Worm (Caenorhabditis elegans): ENCODE results near the gene fbxl-4.

fbxl-4 gene

DNA sequence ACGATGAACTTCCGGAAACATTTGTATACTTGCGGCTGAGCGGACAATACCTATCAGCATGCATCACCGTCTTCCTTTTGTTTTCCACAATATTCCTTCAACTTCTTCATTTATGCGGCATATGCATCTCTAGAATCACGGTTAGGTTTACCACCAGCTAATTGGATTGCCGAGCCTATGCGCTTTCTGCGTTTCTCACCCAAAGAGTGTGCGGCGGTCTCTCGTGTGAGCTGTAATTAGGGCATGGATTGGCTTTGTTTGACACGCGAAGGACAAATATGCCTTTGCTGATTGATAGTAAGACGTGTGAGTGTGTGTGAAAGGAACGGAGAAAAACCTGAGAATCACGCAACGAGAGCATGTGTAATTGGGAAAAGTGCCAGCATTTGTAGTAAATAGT, 24.9 kb downstream of the fbxl-4 start:
- TF ChIP-seq ama-1 (optimal IDR thresholded peaks at IDR 0.05), result no peak
- TF ChIP-seq flt-1 (GFP tag; IDR thresholded peaks at IDR 0.05), result no peak
- TF ChIP-seq aly-1 (tag; optimal IDR thresholded peaks at IDR 0.05), result no peak
- TF ChIP-seq ceh-36 (tag; optimal IDR thresholded peaks at IDR 0.05), result no peak
- TF ChIP-seq tbx-37 (GFP tag; conservative IDR thresholded peaks at IDR 0.05), result no peak
- TF ChIP-seq hmbx-1 (tag; optimal IDR thresholded peaks at IDR 0.05), result no peak
- no peak for TF ChIP-seq tbx-11 (GFP tag; IDR thresholded peaks at IDR 0.05)
- no peak for TF ChIP-seq B0310.2 (tag; optimal IDR thresholded peaks at IDR 0.05)

DNA sequence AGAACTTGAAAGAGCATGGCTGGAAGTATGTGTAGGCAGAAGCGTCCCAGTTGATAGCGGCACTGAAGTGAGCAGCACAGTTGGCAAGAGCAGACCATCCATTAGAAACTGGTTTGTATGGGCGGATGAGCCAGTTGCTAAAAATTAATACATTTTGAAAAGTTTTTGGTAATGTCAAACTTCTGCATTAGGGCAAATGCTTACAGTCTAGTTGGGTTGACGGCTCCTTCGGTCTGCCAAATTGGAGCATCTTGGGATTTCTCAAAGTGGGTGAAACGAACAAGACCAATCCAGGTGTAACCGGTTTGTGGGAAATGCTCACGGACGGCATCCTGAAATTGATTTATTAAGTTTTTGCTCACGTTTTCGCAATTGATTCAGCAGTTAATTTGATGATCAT, 29.0 kb downstream of the fbxl-4 start:
- TF ChIP-seq sea-1 (GFP tag; conservative IDR thresholded peaks at IDR 0.05) (0 out of 2 replicates have a peak, but pooled peaks have one; percentile 57), F13C5.2 (tag; optimal IDR thresholded peaks at IDR 0.05) (no peak), ama-1 (optimal IDR thresholded peaks at IDR 0.05) (no peak), tra-4 (tag; optimal IDR thresholded peaks at IDR 0.05) (no peak)

DNA sequence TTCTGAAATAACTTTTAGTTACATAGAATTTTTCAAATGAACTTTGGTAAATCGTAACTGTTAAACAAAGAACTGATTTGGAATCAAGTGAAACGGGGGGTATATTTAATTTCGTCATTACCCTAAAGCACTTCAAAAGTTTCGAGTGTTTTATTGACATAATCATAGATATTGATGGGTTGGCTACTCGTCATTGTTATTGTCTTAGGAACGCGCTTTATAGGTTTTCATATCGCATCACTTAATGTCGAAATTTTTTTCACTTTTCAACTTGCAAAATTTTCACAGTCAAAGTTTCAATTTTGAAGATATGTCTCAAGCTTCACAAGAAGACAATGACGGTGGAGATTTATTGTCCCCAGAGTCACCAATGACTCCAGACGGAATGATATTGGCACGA, 30.1 kb downstream of the fbxl-4 start, which contains the start of gene kqt-1:
Gene kqt-1 (plus strand): TSS at position 301 of the 400 bp plus-strand sequence.
- no peak for TF ChIP-seq hnd-1 (tag; optimal IDR thresholded peaks at IDR 0.05)
- TF ChIP-seq hmg-4 (GFP tag; optimal IDR thresholded peaks at IDR 0.05), result no peak

DNA sequence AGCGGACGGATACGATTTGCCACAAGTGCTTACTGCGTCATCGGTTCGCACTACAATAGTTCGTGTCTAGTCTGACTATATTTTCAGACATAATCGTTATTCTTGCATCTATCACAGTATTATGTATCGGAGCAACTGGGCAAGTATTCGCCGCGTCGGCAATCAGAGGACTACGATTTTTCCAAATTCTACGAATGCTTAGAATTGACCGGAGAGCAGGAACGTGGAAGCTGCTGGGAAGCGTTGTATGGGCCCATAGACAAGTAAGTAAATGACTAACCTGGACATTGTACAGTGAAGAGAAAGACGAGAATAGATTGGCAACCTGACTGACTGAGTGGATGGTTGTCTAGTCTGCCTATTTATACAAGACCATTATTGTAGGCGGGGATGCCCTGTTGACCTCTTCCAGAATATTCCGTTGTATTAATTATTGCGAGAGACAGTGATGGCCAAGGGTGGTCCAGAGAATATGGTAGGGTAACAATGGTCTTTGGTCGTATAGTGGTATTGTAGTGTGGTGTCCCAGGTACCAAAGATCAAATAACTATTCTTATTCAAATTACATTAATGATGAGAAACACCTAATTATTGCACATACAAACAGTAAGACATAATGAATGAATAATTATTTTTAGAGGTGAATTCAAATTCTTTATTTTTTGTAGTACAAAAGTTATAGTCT, 34.1 kb downstream of the fbxl-4 start, which contains the start of gene clec-266:
Gene clec-266 (minus strand): TSS at position 364 of the 685 bp plus-strand sequence.
- TF ChIP-seq flt-1 (GFP tag; IDR thresholded peaks at IDR 0.05) (peak; percentile 2; the same call in 1 of the 2 replicates), ama-1 (optimal IDR thresholded peaks at IDR 0.05) (peak; percentile 94), scrt-1 (GFP tag; IDR thresholded peaks at IDR 0.05) (no peak)

DNA sequence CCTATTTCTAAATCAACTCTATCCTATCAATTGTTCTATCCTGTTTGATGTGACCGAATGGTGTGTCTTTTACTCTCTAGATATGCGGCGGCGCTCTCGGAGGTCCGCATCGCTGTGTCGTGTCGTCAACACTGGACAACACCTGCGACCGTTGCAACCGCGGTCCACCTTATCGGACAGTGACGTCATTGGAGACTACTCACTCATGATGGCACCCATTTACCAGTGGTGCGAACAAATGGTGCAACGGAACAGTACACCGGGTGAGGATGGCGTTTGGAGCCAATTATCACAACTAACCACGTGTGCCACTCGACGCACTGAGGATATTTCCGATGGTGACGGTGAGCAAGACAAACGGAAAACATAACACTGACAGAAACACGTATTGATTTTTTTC, 36.7 kb downstream of the fbxl-4 start:
- TF ChIP-seq ama-1 (optimal IDR thresholded peaks at IDR 0.05) (no peak), pes-1 (GFP tag; IDR thresholded peaks at IDR 0.05) (no peak), ceh-36 (tag; optimal IDR thresholded peaks at IDR 0.05) (no peak), flt-1 (GFP tag; IDR thresholded peaks at IDR 0.05) (no peak), sea-1 (GFP tag; conservative IDR thresholded peaks at IDR 0.05) (no peak), aly-1 (tag; optimal IDR thresholded peaks at IDR 0.05) (no peak), tra-4 (tag; optimal IDR thresholded peaks at IDR 0.05) (no peak), tbx-11 (GFP tag; IDR thresholded peaks at IDR 0.05) (no peak), hnd-1 (tag; optimal IDR thresholded peaks at IDR 0.05) (no peak), B0310.2 (tag; optimal IDR thresholded peaks at IDR 0.05) (no peak), hmg-4 (GFP tag; optimal IDR thresholded peaks at IDR 0.05) (no peak), ceh-13 (GFP tag; optimal IDR thresholded peaks at IDR 0.05) (no peak), hmbx-1 (tag; optimal IDR thresholded peaks at IDR 0.05) (no peak), F13C5.2 (tag; optimal IDR thresholded peaks at IDR 0.05) (no peak)

DNA sequence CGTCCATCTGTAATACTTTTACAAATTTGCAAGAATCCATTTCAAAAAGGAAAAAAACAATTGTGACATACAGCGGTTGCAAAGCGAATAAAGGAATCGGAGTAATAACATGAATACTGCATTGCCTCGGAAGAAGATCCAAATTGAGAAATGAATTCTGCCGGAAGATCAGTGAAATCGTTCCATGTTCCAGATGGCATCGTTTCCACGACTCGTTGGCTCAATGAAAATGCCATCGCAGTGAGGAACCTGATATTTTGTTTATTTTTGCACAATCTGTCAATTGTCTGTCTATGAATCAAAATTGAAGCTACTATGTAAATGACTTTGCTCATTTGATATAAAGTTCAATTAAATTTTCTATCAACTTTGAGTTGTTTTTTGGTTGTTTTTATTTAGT, 42.0 kb downstream of the fbxl-4 start:
- TF ChIP-seq ets-7 (tag; optimal IDR thresholded peaks at IDR 0.05) (no peak), aly-1 (tag; optimal IDR thresholded peaks at IDR 0.05) (no peak), flt-1 (GFP tag; IDR thresholded peaks at IDR 0.05) (no peak), F13C5.2 (tag; optimal IDR thresholded peaks at IDR 0.05) (no peak), B0310.2 (tag; optimal IDR thresholded peaks at IDR 0.05) (no peak), ceh-13 (GFP tag; optimal IDR thresholded peaks at IDR 0.05) (no peak), tbx-11 (GFP tag; IDR thresholded peaks at IDR 0.05) (no peak), pes-1 (GFP tag; IDR thresholded peaks at IDR 0.05) (no peak), scrt-1 (GFP tag; IDR thresholded peaks at IDR 0.05) (no peak)

DNA sequence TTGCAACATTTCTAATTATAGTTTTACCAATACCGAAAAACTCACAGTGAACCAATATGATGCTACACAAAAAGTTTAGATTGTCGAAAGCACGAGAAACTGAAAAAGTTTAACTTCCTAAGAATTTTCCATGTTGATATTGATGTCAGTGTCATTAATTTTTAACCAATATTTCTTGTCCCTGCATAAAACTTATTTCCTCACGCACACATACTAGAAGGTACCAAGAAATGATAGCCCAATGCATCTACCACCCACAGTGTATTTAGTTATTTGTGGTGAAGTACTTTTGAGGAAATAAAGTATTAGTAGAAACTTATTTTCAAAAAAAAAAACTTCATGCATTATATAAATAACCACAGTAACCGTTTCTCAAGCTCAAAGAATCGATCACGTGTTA, 42.8 kb downstream of the fbxl-4 start, which contains the start of gene aexr-2:
Gene aexr-2 (minus strand): TSS at position 101 of the 400 bp plus-strand sequence.
- TF ChIP-seq F13C5.2 (tag; optimal IDR thresholded peaks at IDR 0.05) (no peak), tbx-37 (GFP tag; conservative IDR thresholded peaks at IDR 0.05) (no peak), tbx-11 (GFP tag; IDR thresholded peaks at IDR 0.05) (no peak), pes-1 (GFP tag; IDR thresholded peaks at IDR 0.05) (no peak), B0310.2 (tag; optimal IDR thresholded peaks at IDR 0.05) (no peak), sea-1 (GFP tag; conservative IDR thresholded peaks at IDR 0.05) (no peak), ceh-13 (GFP tag; optimal IDR thresholded peaks at IDR 0.05) (no peak), tra-4 (tag; optimal IDR thresholded peaks at IDR 0.05) (no peak), hmg-4 (GFP tag; optimal IDR thresholded peaks at IDR 0.05) (no peak), hmbx-1 (tag; optimal IDR thresholded peaks at IDR 0.05) (no peak), aly-1 (tag; optimal IDR thresholded peaks at IDR 0.05) (no peak), ets-7 (tag; optimal IDR thresholded peaks at IDR 0.05) (no peak), ama-1 (optimal IDR thresholded peaks at IDR 0.05) (no peak), hnd-1 (tag; optimal IDR thresholded peaks at IDR 0.05) (no peak), flt-1 (GFP tag; IDR thresholded peaks at IDR 0.05) (no peak), scrt-1 (GFP tag; IDR thresholded peaks at IDR 0.05) (no peak), ceh-36 (tag; optimal IDR thresholded peaks at IDR 0.05) (no peak)

DNA sequence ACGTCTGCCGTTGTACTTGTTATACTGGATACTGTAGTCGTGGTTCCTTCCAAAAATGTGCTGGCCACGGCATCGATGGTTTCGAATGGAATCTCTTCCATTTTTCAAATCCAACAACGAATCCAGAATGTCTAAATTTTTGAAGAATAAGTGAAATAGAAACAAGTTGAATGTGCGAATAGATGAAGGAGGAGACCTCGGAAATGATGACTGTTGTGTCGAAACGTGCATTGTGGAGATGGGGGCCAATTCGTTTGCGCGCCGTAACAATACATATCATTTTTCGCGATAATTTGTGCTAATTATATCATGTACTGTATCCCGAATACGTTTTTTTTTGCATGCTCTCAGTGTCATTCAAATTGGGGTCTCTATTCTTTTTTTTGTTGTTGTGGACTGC, 46.6 kb downstream of the fbxl-4 start, which contains the start of gene aexr-1:
Gene aexr-1 (minus strand): TSS at position 101 of the 400 bp plus-strand sequence.
- TF ChIP-seq aly-1 (tag; optimal IDR thresholded peaks at IDR 0.05), result no peak
- no peak for TF ChIP-seq tbx-11 (GFP tag; IDR thresholded peaks at IDR 0.05)
- TF ChIP-seq sea-1 (GFP tag; conservative IDR thresholded peaks at IDR 0.05), result no peak
- no peak for TF ChIP-seq ceh-36 (tag; optimal IDR thresholded peaks at IDR 0.05)
- no peak for TF ChIP-seq tra-4 (tag; optimal IDR thresholded peaks at IDR 0.05)
- no peak for TF ChIP-seq pes-1 (GFP tag; IDR thresholded peaks at IDR 0.05)
- no peak for TF ChIP-seq scrt-1 (GFP tag; IDR thresholded peaks at IDR 0.05)
- no peak for TF ChIP-seq ceh-13 (GFP tag; optimal IDR thresholded peaks at IDR 0.05)
- no peak for TF ChIP-seq ama-1 (optimal IDR thresholded peaks at IDR 0.05)

Measured in whole organism, early embryonic.